Fruit fly (Drosophila melanogaster) Kc167 (cell line): ENCODE measurements around the gene Cp18.

Source experiments
- Myc ChIP-seq: fragments of >200 bp; optimal IDR thresholded peaks from 2 replicates; lab custom pipeline; 2017; ENCODE audit warnings: missing external identifiers
- Sin3A ChIP-seq: fragments of >200 bp; optimal IDR thresholded peaks from 2 replicates; lab custom pipeline; 2018; ENCODE audit warnings: missing external identifiers
- h ChIP-seq: fragments of >200 bp; optimal IDR thresholded peaks from 3 replicates; lab custom pipeline; 2018; ENCODE audit warnings: missing external identifiers
- insv ChIP-seq: fragments of >200 bp; optimal IDR thresholded peaks from 3 replicates; lab custom pipeline; 2018; ENCODE audit warnings: missing external identifiers
- psq ChIP-seq: fragments of >200 bp; optimal IDR thresholded peaks from 2 replicates; lab custom pipeline; 2017; ENCODE audit warnings: missing external identifiers
- ttk ChIP-seq: sonication (Bioruptor generic); optimal IDR thresholded peaks from 2 replicates; lab custom pipeline; 2017; ENCODE audit warnings: missing external identifiers

The Cp18 gene

dm6 chr3L:8726317-8726841 lies at the start of gene Cp18:
Cp18 (plus strand) TSS chr3L:8726791.
- TF ChIP-seq h (lab: Kevin White, UChicago) = no peak
- no peak for TF ChIP-seq ttk (lab: Kevin White, UChicago)
- TF ChIP-seq insv (lab: Kevin White, UChicago) = no peak
- no peak for TF ChIP-seq psq (lab: Kevin White, UChicago)
- TF ChIP-seq Myc (lab: Kevin White, UChicago) = no peak
- TF ChIP-seq Sin3A = no peak

dm6 chr3L:8677774-8678173 lies 48.8 kb upstream of the Cp18 start:
- TF ChIP-seq ttk (lab: Kevin White, UChicago) (peak; percentile 91), insv (lab: Kevin White, UChicago) (no peak), h (lab: Kevin White, UChicago) (no peak), Sin3A (no peak)

dm6 chr3L:8680353-8680752 lies 46.2 kb upstream of the Cp18 start:
- TF ChIP-seq h (lab: Kevin White, UChicago) (no peak), psq (lab: Kevin White, UChicago) (no peak), Myc (lab: Kevin White, UChicago) (no peak), insv (lab: Kevin White, UChicago) (no peak), Sin3A (no peak)

dm6 chr3L:8681271-8681670 lies 45.3 kb upstream of the Cp18 start:
- TF ChIP-seq h (lab: Kevin White, UChicago) (no peak), Sin3A (no peak), insv (lab: Kevin White, UChicago) (no peak), psq (lab: Kevin White, UChicago) (no peak), ttk (lab: Kevin White, UChicago) (no peak), Myc (lab: Kevin White, UChicago) (no peak)

- no peak for TF ChIP-seq Sin3A
- no peak for TF ChIP-seq Myc (lab: Kevin White, UChicago)
- no peak for TF ChIP-seq psq (lab: Kevin White, UChicago)
- TF ChIP-seq ttk (lab: Kevin White, UChicago) = no peak
- no peak for TF ChIP-seq insv (lab: Kevin White, UChicago)
- no peak for TF ChIP-seq h (lab: Kevin White, UChicago)
Measured at dm6 chr3L:8681896-8682550, 44.6 kb upstream of the Cp18 start.

- TF ChIP-seq Sin3A (no peak), ttk (lab: Kevin White, UChicago) (no peak), insv (lab: Kevin White, UChicago) (no peak), h (lab: Kevin White, UChicago) (no peak), psq (lab: Kevin White, UChicago) (no peak), Myc (lab: Kevin White, UChicago) (no peak)
Measured at dm6 chr3L:8682551-8683375, 43.8 kb upstream of the Cp18 start.

- TF ChIP-seq insv (lab: Kevin White, UChicago) (no peak), psq (lab: Kevin White, UChicago) (no peak), Sin3A (no peak), h (lab: Kevin White, UChicago) (no peak), ttk (lab: Kevin White, UChicago) (no peak), Myc (lab: Kevin White, UChicago) (no peak)
Measured at dm6 chr3L:8683773-8684172, 42.8 kb upstream of the Cp18 start.

- TF ChIP-seq Myc (lab: Kevin White, UChicago) (no peak), psq (lab: Kevin White, UChicago) (no peak), ttk (lab: Kevin White, UChicago) (no peak), h (lab: Kevin White, UChicago) (no peak), insv (lab: Kevin White, UChicago) (no peak), Sin3A (no peak)
Measured at dm6 chr3L:8684419-8685081, 42.0 kb upstream of the Cp18 start.

- TF ChIP-seq h (lab: Kevin White, UChicago) = no peak
- TF ChIP-seq Sin3A = no peak
Measured at dm6 chr3L:8686646-8687045, 39.9 kb upstream of the Cp18 start.

- TF ChIP-seq Sin3A (no peak), psq (lab: Kevin White, UChicago) (no peak)
Measured at dm6 chr3L:8688694-8689291, 37.8 kb upstream of the Cp18 start.

dm6 chr3L:8689675-8690074 lies 36.9 kb upstream of the Cp18 start:
- TF ChIP-seq h (lab: Kevin White, UChicago) (no peak), ttk (lab: Kevin White, UChicago) (no peak), insv (lab: Kevin White, UChicago) (no peak), psq (lab: Kevin White, UChicago) (no peak), Myc (lab: Kevin White, UChicago) (no peak)
